Fruit fly (Drosophila melanogaster): ENCODE results near the gene Vps45.

Vps45 gene

DNA sequence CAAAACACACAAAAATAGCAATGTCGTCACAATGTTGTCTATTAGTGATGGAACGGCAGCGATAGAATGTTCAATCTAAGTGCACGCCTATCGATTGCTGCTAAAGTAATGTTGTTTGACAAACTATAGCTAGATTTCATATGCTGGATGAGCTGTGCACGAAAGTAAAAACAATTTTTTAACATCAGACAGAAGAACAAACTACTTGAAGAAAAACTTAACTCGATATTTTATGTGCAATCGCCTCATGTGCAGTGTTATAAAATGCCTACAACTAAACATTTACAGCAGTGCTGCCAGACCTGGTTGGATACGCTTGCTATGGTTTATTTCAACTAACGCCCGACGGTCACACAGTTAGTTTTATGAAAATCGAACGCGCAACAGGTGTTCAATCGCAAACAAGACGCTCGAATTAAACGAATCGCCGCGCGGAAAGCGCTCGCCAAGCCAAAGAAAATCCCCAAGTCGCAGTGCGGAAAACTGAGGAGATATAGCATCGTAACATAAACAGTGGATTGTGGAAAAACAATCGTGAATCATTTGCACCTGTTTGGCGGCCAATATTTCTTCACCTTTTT is 27.3 kb downstream of the Vps45 start, which contains the start of the genes bocks and CG8312 (continued):
- peak in 1 of 2 experiments; percentile 54 for TF ChIP-seq insv (GFP tag; optimal IDR thresholded peaks at IDR 0.05)
- TF ChIP-seq org-1 (GFP tag; optimal IDR thresholded peaks at IDR 0.05) = no peak
- no peak for TF ChIP-seq gce (GFP tag; IDR thresholded peaks at IDR 0.05)
- TF ChIP-seq CG6654 (GFP tag; optimal IDR thresholded peaks at IDR 0.05) = no peak
- no peak for TF ChIP-seq Doc2 (GFP tag; IDR thresholded peaks at IDR 0.05)
- TF ChIP-seq CG13894 (tag; optimal IDR thresholded peaks at IDR 0.05) = peak; percentile 70
- peak; percentile 3 for TF ChIP-seq CG4854 (GFP tag; optimal IDR thresholded peaks at IDR 0.05)
- no peak for TF ChIP-seq br (optimal IDR thresholded peaks at IDR 0.05)
- peak; percentile 69 for TF ChIP-seq gro (GFP tag; optimal IDR thresholded peaks at IDR 0.05)
- no peak for TF ChIP-seq CG32532 (GFP tag; IDR thresholded peaks at IDR 0.05)
- peak; percentile 5 for TF ChIP-seq CG13123 (GFP tag; optimal IDR thresholded peaks at IDR 0.05)
- no peak for TF ChIP-seq ci (GFP tag; IDR thresholded peaks at IDR 0.05)
- peak; percentile 80 for TF ChIP-seq ewg (GFP tag; optimal IDR thresholded peaks at IDR 0.05)
- peak; percentile 29 for TF ChIP-seq CG17385 (GFP tag; optimal IDR thresholded peaks at IDR 0.05)
- no peak for TF ChIP-seq CG8359 (GFP tag; optimal IDR thresholded peaks at IDR 0.05; ENCODE audit: borderline replicate concordance)
- no peak for TF ChIP-seq trh (GFP tag; optimal IDR thresholded peaks at IDR 0.05)
- TF ChIP-seq MBD-R2 (GFP tag; IDR thresholded peaks at IDR 0.05) = no peak
- TF ChIP-seq hkb (optimal IDR thresholded peaks at IDR 0.05) = peak; percentile 53
- TF ChIP-seq hkb (GFP tag; IDR thresholded peaks at IDR 0.05) = no peak
- TF ChIP-seq CG8290 (GFP tag; optimal IDR thresholded peaks at IDR 0.05) = peak; percentile 78
- peak; percentile 10 to 75 for TF ChIP-seq CG8290 (tag; optimal IDR thresholded peaks at IDR 0.05)
- peak; percentile 39 for TF ChIP-seq CG4820 (GFP tag; optimal IDR thresholded peaks at IDR 0.05)
- no peak for TF ChIP-seq ac (GFP tag; optimal IDR thresholded peaks at IDR 0.05)
- TF ChIP-seq pho (GFP tag; optimal IDR thresholded peaks at IDR 0.05) = peak; percentile 65
- peak; percentile 64 for TF ChIP-seq CG17912 (GFP tag; optimal IDR thresholded peaks at IDR 0.05)
- peak; percentile 58 for TF ChIP-seq jumu (GFP tag; optimal IDR thresholded peaks at IDR 0.05)
- no peak for TF ChIP-seq CG33557 (GFP tag; optimal IDR thresholded peaks at IDR 0.05)
- TF ChIP-seq CG12104 (GFP tag; optimal IDR thresholded peaks at IDR 0.05) = no peak
- TF ChIP-seq hb (GFP tag; IDR thresholded peaks at IDR 0.05; ENCODE audit: partially characterized antibody) = no peak
- TF ChIP-seq fd64A (GFP tag; optimal IDR thresholded peaks at IDR 0.05) = no peak
- no peak for TF ChIP-seq Drgx (GFP tag; IDR thresholded peaks at IDR 0.05)
- TF ChIP-seq Mad (GFP tag; optimal IDR thresholded peaks at IDR 0.05) = peak; percentile 44
- no peak for TF ChIP-seq Sox100B (GFP tag; optimal IDR thresholded peaks at IDR 0.05)
- TF ChIP-seq lbe (GFP tag; optimal IDR thresholded peaks at IDR 0.05) = peak; percentile 33
- no peak for TF ChIP-seq kni (GFP tag; optimal IDR thresholded peaks at IDR 0.05)
- TF ChIP-seq fd102C (GFP tag; optimal IDR thresholded peaks at IDR 0.05) = no peak
- TF ChIP-seq tgo (GFP tag; IDR thresholded peaks at IDR 0.05) = no peak
- no peak for TF ChIP-seq rib (GFP tag; IDR thresholded peaks at IDR 0.05)
- TF ChIP-seq zen2 (GFP tag; IDR thresholded peaks at IDR 0.05; ENCODE audit: partially characterized antibody) = no peak
- no peak for TF ChIP-seq Nf-YA (GFP tag; IDR thresholded peaks at IDR 0.05)
- TF ChIP-seq Spps (tag; optimal IDR thresholded peaks at IDR 0.05) = peak; percentile 29
- no peak for TF ChIP-seq row (GFP tag; IDR thresholded peaks at IDR 0.05)
- no peak for TF ChIP-seq CG11085 (GFP tag; IDR thresholded peaks at IDR 0.05)
- TF ChIP-seq CG13775 (GFP tag; optimal IDR thresholded peaks at IDR 0.05) = peak; percentile 26
- TF ChIP-seq gcm2 (GFP tag; optimal IDR thresholded peaks at IDR 0.05) = no peak
- TF ChIP-seq maf-S (GFP tag; optimal IDR thresholded peaks at IDR 0.05) = peak; percentile 26
- no peak for TF ChIP-seq zfh1 (GFP tag; IDR thresholded peaks at IDR 0.05)
- peak; percentile 61 for TF ChIP-seq Nf-YC (tag; optimal IDR thresholded peaks at IDR 0.05)
- TF ChIP-seq CG31441 (GFP tag; IDR thresholded peaks at IDR 0.05) = no peak
- no peak for TF ChIP-seq Ada2b (GFP tag; IDR thresholded peaks at IDR 0.05)
- no peak for TF ChIP-seq fru (optimal IDR thresholded peaks at IDR 0.05)
- TF ChIP-seq Dek (tag; optimal IDR thresholded peaks at IDR 0.05) = no peak
- peak; percentile 50 for TF ChIP-seq CG8924 (tag; optimal IDR thresholded peaks at IDR 0.05)

Data from whole organism, embryonic.